Fruit fly (Drosophila melanogaster): ENCODE measurements around the gene out.

out gene

dm6 chrX:19281271-19281670 lies 40.6 kb downstream of the out start (continued):
- TF ChIP-seq CG9215 (GFP tag; IDR thresholded peaks at IDR 0.05) (no peak), CG11085 (GFP tag; IDR thresholded peaks at IDR 0.05) (0 out of 2 replicates have a peak, but pooled peaks have one; percentile 33), gfzf (GFP tag; optimal IDR thresholded peaks at IDR 0.05) (no peak), CTCF (GFP tag; optimal IDR thresholded peaks at IDR 0.05) (peak; percentile 2), CG9932 (GFP tag; IDR thresholded peaks at IDR 0.05) (peak; percentile 34; the same call in 1 of the 2 replicates), lab (GFP tag; optimal IDR thresholded peaks at IDR 0.05) (peak; percentile 37), CG8478 (optimal IDR thresholded peaks at IDR 0.05) (no peak), NfI (GFP tag; optimal IDR thresholded peaks at IDR 0.05) (peak; percentile 25), Hr3 (GFP tag; optimal IDR thresholded peaks at IDR 0.05) (peak; percentile 4), CG13775 (GFP tag; optimal IDR thresholded peaks at IDR 0.05) (peak; percentile 24), CG10654 (GFP tag; optimal IDR thresholded peaks at IDR 0.05) (peak; percentile 6), bcd (GFP tag; optimal IDR thresholded peaks at IDR 0.05) (peak; percentile 40), NFAT (GFP tag; IDR thresholded peaks at IDR 0.05) (peak; percentile 24; the same call in 1 of the 2 replicates), CG15514 (GFP tag; optimal IDR thresholded peaks at IDR 0.05) (peak; percentile 26), Aef1 (GFP tag; IDR thresholded peaks at IDR 0.05) (peak; percentile 17; the same call in 1 of the 3 replicates), bsh (GFP tag; optimal IDR thresholded peaks at IDR 0.05) (peak in 1 of 2 experiments; percentile 42), CG11696 (GFP tag; IDR thresholded peaks at IDR 0.05) (no peak), az2 (GFP tag; optimal IDR thresholded peaks at IDR 0.05) (peak; percentile 18), CG17359 (tag; optimal IDR thresholded peaks at IDR 0.05) (peak; percentile 51), CG15269 (tag; optimal IDR thresholded peaks at IDR 0.05) (peak; percentile 41)

- TF ChIP-seq lilli (GFP tag; optimal IDR thresholded peaks at IDR 0.05) (no peak), cwo (GFP tag; optimal IDR thresholded peaks at IDR 0.05) (no peak), CG34376 (GFP tag; optimal IDR thresholded peaks at IDR 0.05) (no peak), Bgb (GFP tag; IDR thresholded peaks at IDR 0.05; ENCODE audit: partially characterized antibody) (no peak), Ets65A (GFP tag) (peak; percentile 70), CG17186 (GFP tag; optimal IDR thresholded peaks at IDR 0.05) (no peak), Deaf1 (tag; optimal IDR thresholded peaks at IDR 0.05) (no peak), Med (GFP tag) (peak; percentile 50), Neu2 (GFP tag; optimal IDR thresholded peaks at IDR 0.05; ENCODE audit: borderline replicate concordance) (no peak), sc (optimal IDR thresholded peaks at IDR 0.05) (no peak), sc (GFP tag; optimal IDR thresholded peaks at IDR 0.05) (no peak), Lhr (GFP tag; optimal IDR thresholded peaks at IDR 0.05) (no peak), CG14441 (GFP tag; IDR thresholded peaks at IDR 0.05) (no peak), cas (GFP tag; IDR thresholded peaks at IDR 0.05) (no peak), sens (GFP tag) (peak; percentile 22), fu2 (GFP tag; optimal IDR thresholded peaks at IDR 0.05) (no peak)
Measured at dm6 chrX:19280685-19281084, 41.2 kb downstream of the out start.

- TF ChIP-seq Med (GFP tag), result peak; percentile 13
- TF ChIP-seq Abd-B (GFP tag; optimal IDR thresholded peaks at IDR 0.05), result no peak
Measured at dm6 chrX:19280249-19280648, 41.7 kb downstream of the out start, which contains the start of gene CG8028. Gene CG8028 (minus strand): TSS chrX:19280349.

- no peak for TF ChIP-seq zen (tag; optimal IDR thresholded peaks at IDR 0.05)
- TF ChIP-seq CG8290 (GFP tag; optimal IDR thresholded peaks at IDR 0.05), result peak; percentile 96
- TF ChIP-seq CG8290 (tag; optimal IDR thresholded peaks at IDR 0.05), result no peak
- peak in 1 of 2 experiments; percentile 45 for TF ChIP-seq Dfd (GFP tag; optimal IDR thresholded peaks at IDR 0.05)
- peak; percentile 22 for TF ChIP-seq stwl (tag; optimal IDR thresholded peaks at IDR 0.05)
- TF ChIP-seq Eip74EF (GFP tag; optimal IDR thresholded peaks at IDR 0.05), result peak in 1 of 2 experiments; percentile 47
- TF ChIP-seq CG31365 (tag; optimal IDR thresholded peaks at IDR 0.05), result peak; percentile 88
Measured at dm6 chrX:19278395-19278794, 43.5 kb downstream of the out start.

All from whole organism, embryonic.